Worm (Caenorhabditis elegans): ENCODE results near the gene rpl-6.

The rpl-6 gene

DNA sequence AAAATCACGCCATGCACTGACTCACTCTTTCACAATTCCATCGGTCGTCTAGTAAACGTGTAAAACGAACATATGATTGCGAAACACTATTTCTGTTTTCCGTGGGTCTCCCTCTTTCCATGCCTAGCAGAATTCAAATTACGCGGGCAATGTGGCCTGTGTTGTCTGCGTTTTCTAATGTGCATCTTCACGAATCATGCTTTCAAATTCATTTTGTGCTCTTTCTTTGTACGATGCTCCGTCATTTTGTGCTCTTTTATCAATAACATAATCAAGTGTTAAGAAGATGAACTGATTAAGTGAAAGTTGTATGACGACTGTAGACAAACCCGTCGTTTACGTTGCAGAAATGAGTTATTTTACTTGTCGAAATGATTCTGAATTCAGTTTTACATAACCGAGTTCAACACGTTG, 42.4 kb upstream of the rpl-6 start (continued):
- TF ChIP-seq ztf-22 (GFP tag; optimal IDR thresholded peaks at IDR 0.05) (peak; percentile 28), F23B12.7 (tag; optimal IDR thresholded peaks at IDR 0.05; ENCODE audit: insufficient read depth) (peak; percentile 28), Y67H2A.10 (GFP tag; conservative IDR thresholded peaks at IDR 0.05) (no peak), sptf-2 (GFP tag; optimal IDR thresholded peaks at IDR 0.05) (no peak), ztf-25 (GFP tag; IDR thresholded peaks at IDR 0.05) (no peak), hlh-26 (GFP tag; conservative IDR thresholded peaks at IDR 0.05) (no peak), attf-5 (GFP tag; optimal IDR thresholded peaks at IDR 0.05) (peak; percentile 92), snpc-1.1 (tag; optimal IDR thresholded peaks at IDR 0.05; ENCODE audit: insufficient read depth) (no peak)

DNA sequence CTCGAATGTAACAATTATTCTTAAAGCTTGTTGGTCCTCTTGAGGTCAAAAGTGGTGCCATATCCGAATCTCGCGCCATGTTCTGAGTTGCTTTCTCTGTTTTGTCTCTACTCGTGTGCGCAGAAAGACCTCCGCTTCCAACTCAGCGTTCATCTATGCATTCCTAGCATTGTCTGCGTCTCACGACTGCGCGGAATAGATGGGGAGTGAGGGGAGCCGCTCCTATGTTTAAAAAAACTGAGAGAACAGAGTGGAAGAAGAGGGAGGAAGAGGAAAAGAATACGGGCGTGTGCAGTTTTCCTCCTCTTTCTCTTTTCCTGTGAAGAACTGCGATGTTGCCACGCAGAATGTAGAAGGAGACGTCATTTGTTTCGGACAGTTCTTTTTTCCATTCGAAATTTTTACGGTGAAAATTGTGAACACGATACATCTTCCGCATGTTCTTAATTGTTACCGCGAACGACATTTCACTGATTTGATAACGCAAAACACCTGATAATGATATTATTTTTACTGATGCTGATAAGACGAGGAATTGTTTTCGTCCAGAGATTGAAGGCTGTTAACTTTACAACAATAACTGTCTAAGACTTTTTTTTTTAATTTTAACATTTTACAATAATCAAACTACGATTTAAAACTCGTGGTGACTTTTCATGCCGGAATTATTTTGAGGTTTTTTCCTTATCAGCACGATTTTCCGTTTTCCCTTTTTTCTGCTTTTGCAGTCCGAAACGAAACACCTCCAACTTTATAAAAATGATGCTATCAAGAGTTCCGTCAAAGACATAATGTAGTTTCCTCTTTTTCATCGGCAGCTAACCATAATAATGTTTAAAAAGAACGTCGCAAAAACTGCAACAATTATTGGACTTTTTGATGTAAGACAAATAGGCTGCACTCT, 41.3 kb upstream of the rpl-6 start:
- TF ChIP-seq let-607 (tag; optimal IDR thresholded peaks at IDR 0.05) (peak; percentile 96 to 97), cebp-2 (GFP tag; IDR thresholded peaks at IDR 0.05) (no peak), ztf-26 (tag; optimal IDR thresholded peaks at IDR 0.05) (no peak), snpc-4 (GFP tag; optimal IDR thresholded peaks at IDR 0.05) (no peak), snpc-4 (tag; optimal IDR thresholded peaks at IDR 0.05) (no peak), F52B5.7 (tag; optimal IDR thresholded peaks at IDR 0.05) (no peak), F10E7.11 (tag; optimal IDR thresholded peaks at IDR 0.05) (no peak), zim-3 (tag; optimal IDR thresholded peaks at IDR 0.05) (no peak), cebp-1 (GFP tag; IDR thresholded peaks at IDR 0.05) (no peak), cebp-1 (tag; optimal IDR thresholded peaks at IDR 0.05) (peak; percentile 49), nfyb-1 (GFP tag; IDR thresholded peaks at IDR 0.05) (0 out of 2 replicates have a peak, but pooled peaks have one; percentile 11), egl-18 (GFP tag; IDR thresholded peaks at IDR 0.05) (no peak), Y67H2A.10 (GFP tag; conservative IDR thresholded peaks at IDR 0.05) (no peak), ceh-58 (GFP tag; IDR thresholded peaks at IDR 0.05) (no peak), mxl-1 (tag; optimal IDR thresholded peaks at IDR 0.05) (no peak), K12H6.12 (tag; optimal IDR thresholded peaks at IDR 0.05) (peak; percentile 43), zfh-2 (GFP tag; conservative IDR thresholded peaks at IDR 0.05) (peak; percentile 78), tlf-1 (GFP tag; optimal IDR thresholded peaks at IDR 0.05) (no peak), nhr-27 (tag; optimal IDR thresholded peaks at IDR 0.05) (no peak), ceh-27 (GFP tag; optimal IDR thresholded peaks at IDR 0.05) (peak; percentile 36), unc-62 (GFP tag; optimal IDR thresholded peaks at IDR 0.05) (peak; percentile 2), hlh-12 (tag; optimal IDR thresholded peaks at IDR 0.05) (no peak), aptf-3 (GFP tag; IDR thresholded peaks at IDR 0.05) (no peak), F37B4.10 (GFP tag; IDR thresholded peaks at IDR 0.05) (no peak), tbp1 (GFP tag; optimal IDR thresholded peaks at IDR 0.05) (no peak), attf-5 (GFP tag; optimal IDR thresholded peaks at IDR 0.05) (peak; percentile 47), mes-4 (tag; optimal IDR thresholded peaks at IDR 0.05) (no peak), B0261.1 (tag; optimal IDR thresholded peaks at IDR 0.05) (no peak), nhr-120 (GFP tag; IDR thresholded peaks at IDR 0.05) (no peak), tbx-9 (tag; optimal IDR thresholded peaks at IDR 0.05; ENCODE audit: borderline replicate concordance) (no peak), efl-1 (GFP tag; optimal IDR thresholded peaks at IDR 0.05) (no peak), ets-4 (GFP tag; optimal IDR thresholded peaks at IDR 0.05) (no peak), egl-44 (GFP tag; IDR thresholded peaks at IDR 0.05) (no peak), F22D6.2 (tag; optimal IDR thresholded peaks at IDR 0.05) (no peak), lsl-1 (GFP tag; optimal IDR thresholded peaks at IDR 0.05) (no peak), hmg-1.2 (GFP tag; IDR thresholded peaks at IDR 0.05) (peak; percentile 39; the same call in 1 of the 2 replicates), F57A8.1 (GFP tag; optimal IDR thresholded peaks at IDR 0.05) (no peak), akir-1 (GFP tag; optimal IDR thresholded peaks at IDR 0.05) (no peak), C06A6.2 (GFP tag; conservative IDR thresholded peaks at IDR 0.05) (no peak), ceh-79 (tag; optimal IDR thresholded peaks at IDR 0.05) (no peak)

All from whole organism, young adult.